Worm (Caenorhabditis elegans) whole organism, L1 larva: Measurements from ENCODE around the gene F56D6.14.

Experiments
- C04F5.9 ChIP-seq: sonication (generic microtip); optimal IDR thresholded peaks from 2 replicates; lab custom pipeline; 2016; ENCODE audit warnings: missing genetic modification characterization, missing compliant biosample characterization
- aly-2 ChIP-seq: fragments of 150-350 bp; optimal IDR thresholded peaks from 2 replicates; lab custom pipeline; 2014; ENCODE audit warnings: missing biosample characterization, missing genetic modification characterization
- ama-1 ChIP-seq: fragments of 150-350 bp; optimal IDR thresholded peaks from 2 replicates; lab custom pipeline; 2014
- blmp-1 ChIP-seq: fragments of 150-350 bp; optimal IDR thresholded peaks from 2 replicates; lab custom pipeline; 2014; ENCODE audit warnings: missing biosample characterization, missing genetic modification characterization
- ceh-63 ChIP-seq: fragments of 200-800 bp; sonication (Bioruptor generic); optimal IDR thresholded peaks from 2 replicates; lab custom pipeline; 2018; ENCODE audit warnings: mild to moderate bottlenecking, missing genetic modification characterization, missing compliant biosample characterization
- ceh-8 ChIP-seq: fragments of 200-800 bp; sonication (Bioruptor generic); optimal IDR thresholded peaks from 2 replicates; lab custom pipeline; 2018; ENCODE audit warnings: mild to moderate bottlenecking, missing genetic modification characterization, moderate library complexity, missing compliant biosample characterization
- ceh-88 ChIP-seq: fragments of 200-800 bp; sonication (Bioruptor generic); IDR thresholded peaks from 2 replicates; pipeline ENCODE4 v1.3.6; 2022; ENCODE audit warnings: missing genetic modification characterization, missing compliant biosample characterization
- ceh-90 ChIP-seq: sonication (generic microtip); optimal IDR thresholded peaks from 2 replicates; lab custom pipeline; 2016; ENCODE audit warnings: missing genetic modification characterization, missing compliant biosample characterization
- ces-1 ChIP-seq: fragments of 150-350 bp; optimal IDR thresholded peaks from 2 replicates; lab custom pipeline; 2014; ENCODE audit warnings: missing biosample characterization, missing genetic modification reagents, missing genetic modification characterization
- dpl-1 ChIP-seq, 3 experiments: fragments of 150-350 bp in 2 of 3; sonication (generic microtip) in 1 of 3; optimal IDR thresholded peaks; 2 replicates each; lab custom pipeline; 2014 to 2017; ENCODE audit warnings: missing biosample characterization in 3 of 3, missing genetic modification characterization in 3 of 3, missing genetic modification reagents in 3 of 3
- dsc-1 ChIP-seq: sonication (generic microtip); optimal IDR thresholded peaks from 2 replicates; lab custom pipeline; 2016; ENCODE audit warnings: mild to moderate bottlenecking, missing genetic modification characterization, missing compliant biosample characterization
- efl-1 ChIP-seq, 4 experiments: fragments of 150-350 bp; optimal IDR thresholded peaks in 3 of 4; peaks in 1 of 4; 1 replicate in 1 of 4; 2 replicates in 3 of 4; lab custom pipeline; 2014; ENCODE audit warnings: missing biosample characterization in 2 of 4, missing genetic modification characterization in 2 of 4, missing genetic modification reagents in 2 of 4
- efl-3 ChIP-seq: fragments of 200-800 bp; sonication (Bioruptor generic); optimal IDR thresholded peaks from 2 replicates; lab custom pipeline; 2018; ENCODE audit warnings: mild to moderate bottlenecking, missing genetic modification characterization, missing compliant biosample characterization
- egl-13 ChIP-seq: sonication (generic microtip); optimal IDR thresholded peaks from 2 replicates; lab custom pipeline; 2016; ENCODE audit warnings: missing genotype, missing genetic modification reagents, missing genetic modification characterization, missing compliant biosample characterization
- egl-27 ChIP-seq, 2 experiments: fragments of 150-350 bp in 1 of 2; sonication (generic microtip); optimal IDR thresholded peaks; 3 replicates each; lab custom pipeline; 2017 to 2018; ENCODE audit warnings: missing biosample characterization in 2 of 2, missing genetic modification characterization in 2 of 2, missing genetic modification reagents in 2 of 2
- elt-3 ChIP-seq, 6 experiments: fragments of 150-350 bp in 1 of 6; sonication (generic microtip); optimal IDR thresholded peaks; 2 replicates each; lab custom pipeline; 2017 to 2018; ENCODE audit warnings: missing biosample characterization in 6 of 6, missing genetic modification characterization in 6 of 6, inconsistent platforms in 1 of 6
- fkh-10 ChIP-seq: sonication (generic microtip); optimal IDR thresholded peaks from 2 replicates; lab custom pipeline; 2017; ENCODE audit warnings: missing biosample characterization, missing genetic modification reagents, missing genetic modification characterization
- fkh-8 ChIP-seq: sonication (generic microtip); optimal IDR thresholded peaks from 2 replicates; lab custom pipeline; 2016; ENCODE audit warnings: mild to moderate bottlenecking, missing genetic modification characterization, missing compliant biosample characterization
- fos-1 ChIP-seq: fragments of 150-350 bp; optimal IDR thresholded peaks from 2 replicates; lab custom pipeline; 2014; ENCODE audit warnings: missing biosample characterization, missing genetic modification characterization
- grh-1 ChIP-seq: fragments of 200-800 bp; sonication (Bioruptor generic); IDR thresholded peaks from 2 replicates; pipeline ENCODE4 v1.3.6; 2022; ENCODE audit warnings: missing genetic modification reagents, missing genetic modification characterization, missing compliant biosample characterization
- hlh-4 ChIP-seq: sonication (generic microtip); optimal IDR thresholded peaks from 2 replicates; lab custom pipeline; 2016; ENCODE audit warnings: mild to moderate bottlenecking, missing genetic modification characterization, missing compliant biosample characterization
- hpl-2 ChIP-seq: fragments of 150-350 bp; optimal IDR thresholded peaks from 2 replicates; lab custom pipeline; 2014; ENCODE audit warnings: missing biosample characterization, missing genetic modification reagents, missing genetic modification characterization
- irx-1 ChIP-seq: sonication (generic microtip); optimal IDR thresholded peaks from 2 replicates; lab custom pipeline; 2016; ENCODE audit warnings: missing genetic modification characterization, missing compliant biosample characterization
- isw-1 ChIP-seq: fragments of 200-800 bp; sonication (Bioruptor generic); IDR thresholded peaks from 2 replicates; pipeline ENCODE4 v1.3.6; 2022; ENCODE audit warnings: missing genetic modification characterization, missing compliant biosample characterization
- jun-1 ChIP-seq: fragments of 150-350 bp; optimal IDR thresholded peaks from 2 replicates; lab custom pipeline; 2014; ENCODE audit warnings: missing biosample characterization, missing genetic modification reagents, missing genetic modification characterization
- lin-13 ChIP-seq: fragments of 150-350 bp; optimal IDR thresholded peaks from 2 replicates; lab custom pipeline; 2014; ENCODE audit warnings: missing biosample characterization, missing genetic modification reagents, missing genetic modification characterization
- lin-14 ChIP-seq: fragments of 200-800 bp; sonication (Bioruptor generic); optimal IDR thresholded peaks from 2 replicates; lab custom pipeline; 2018; ENCODE audit warnings: mild to moderate bottlenecking, missing genetic modification characterization, moderate library complexity, missing compliant biosample characterization
- lin-15B ChIP-seq: fragments of 150-350 bp; sonication (generic microtip); optimal IDR thresholded peaks from 3 replicates; lab custom pipeline; 2014; ENCODE audit warnings: missing biosample characterization, missing genetic modification characterization
- lin-39 ChIP-seq: fragments of 150-350 bp; optimal IDR thresholded peaks from 2 replicates; lab custom pipeline; 2014; ENCODE audit warnings: missing biosample characterization, missing genetic modification reagents, missing genetic modification characterization
- lsy-2 ChIP-seq, 2 experiments: fragments of 150-350 bp; optimal IDR thresholded peaks; 2 replicates each; lab custom pipeline; 2014; ENCODE audit warnings: missing biosample characterization in 2 of 2, missing genetic modification characterization in 2 of 2
- mdl-1 ChIP-seq, 2 experiments: fragments of 150-350 bp; optimal IDR thresholded peaks; 2 replicates each; lab custom pipeline; 2014 to 2017; ENCODE audit warnings: missing biosample characterization in 2 of 2, missing genetic modification characterization in 2 of 2, inconsistent platforms in 1 of 2
- nhr-20 ChIP-seq: sonication (generic microtip); optimal IDR thresholded peaks from 2 replicates; lab custom pipeline; 2016; ENCODE audit warnings: mild to moderate bottlenecking, missing genetic modification characterization, missing compliant biosample characterization
- nhr-237 ChIP-seq: fragments of 150-350 bp; optimal IDR thresholded peaks from 2 replicates; lab custom pipeline; 2014; ENCODE audit warnings: missing biosample characterization, missing genetic modification characterization
- nhr-47 ChIP-seq: sonication (generic microtip); optimal IDR thresholded peaks from 2 replicates; lab custom pipeline; 2016; ENCODE audit warnings: mild to moderate bottlenecking, missing genetic modification characterization, moderate library complexity, missing compliant biosample characterization
- nhr-71 ChIP-seq: sonication (generic microtip); optimal IDR thresholded peaks from 2 replicates; lab custom pipeline; 2016; ENCODE audit warnings: mild to moderate bottlenecking, missing genetic modification characterization, moderate library complexity, missing compliant biosample characterization
- nhr-77 ChIP-seq: fragments of 150-350 bp; optimal IDR thresholded peaks from 2 replicates; lab custom pipeline; 2014; ENCODE audit warnings: missing biosample characterization, missing genetic modification characterization
- nhr-85 ChIP-seq: sonication (generic microtip); peaks from one replicate; lab custom pipeline; 2016; ENCODE audit warnings: missing genetic modification characterization, inconsistent platforms, missing compliant biosample characterization
- nhr-90 ChIP-seq: sonication (generic microtip); optimal IDR thresholded peaks from 2 replicates; lab custom pipeline; 2016; ENCODE audit warnings: mild to moderate bottlenecking, missing genetic modification characterization, missing compliant biosample characterization; ENCODE audit not compliant: poor library complexity
- pag-3 ChIP-seq: sonication (generic microtip); optimal IDR thresholded peaks from 2 replicates; lab custom pipeline; 2017; ENCODE audit warnings: missing genetic modification characterization, mild to moderate bottlenecking, missing compliant biosample characterization, antibody characterized with exemption, borderline replicate concordance; ENCODE audit not compliant: insufficient read depth
- pax-3 ChIP-seq: fragments of 200-800 bp; sonication (Bioruptor generic); optimal IDR thresholded peaks from 2 replicates; lab custom pipeline; 2018; ENCODE audit warnings: mild to moderate bottlenecking, missing genetic modification characterization, moderate library complexity, missing compliant biosample characterization
- rnt-1 ChIP-seq: sonication (generic microtip); optimal IDR thresholded peaks from 2 replicates; lab custom pipeline; 2016; ENCODE audit warnings: mild to moderate bottlenecking, missing genetic modification characterization, moderate library complexity, missing compliant biosample characterization
- snpc-4 ChIP-seq: fragments of 150-350 bp; optimal IDR thresholded peaks from 2 replicates; lab custom pipeline; 2014; ENCODE audit warnings: missing biosample characterization, missing genetic modification characterization
- swsn-7 ChIP-seq: sonication (generic microtip); optimal IDR thresholded peaks from 2 replicates; lab custom pipeline; 2016; ENCODE audit warnings: missing genetic modification characterization, missing compliant biosample characterization
- tbx-2 ChIP-seq: sonication (generic microtip); optimal IDR thresholded peaks from 2 replicates; lab custom pipeline; 2016; ENCODE audit warnings: missing genetic modification characterization, missing compliant biosample characterization
- tlp-1 ChIP-seq: fragments of 150-350 bp; optimal IDR thresholded peaks from 2 replicates; lab custom pipeline; 2014; ENCODE audit warnings: missing biosample characterization, missing genetic modification characterization
- unc-30 ChIP-seq: sonication (generic microtip); optimal IDR thresholded peaks from 2 replicates; lab custom pipeline; 2017; ENCODE audit warnings: missing biosample characterization, missing genetic modification characterization
- unc-62 ChIP-seq: fragments of 150-350 bp; optimal IDR thresholded peaks from 2 replicates; lab custom pipeline; 2014; ENCODE audit warnings: missing biosample characterization, missing genetic modification reagents, missing genetic modification characterization
- unc-86 ChIP-seq: sonication (generic microtip); optimal IDR thresholded peaks from 2 replicates; lab custom pipeline; 2016; ENCODE audit warnings: missing genetic modification characterization, missing compliant biosample characterization
- unc-98 ChIP-seq: fragments of 200-800 bp; sonication (Bioruptor generic); IDR thresholded peaks from 2 replicates; pipeline ENCODE4 v1.3.6; 2022; ENCODE audit warnings: missing genetic modification characterization, missing compliant biosample characterization
- xbp-1 ChIP-seq: sonication (generic microtip); optimal IDR thresholded peaks from 2 replicates; lab custom pipeline; 2016; ENCODE audit warnings: missing genetic modification characterization, missing compliant biosample characterization
- zag-1 ChIP-seq: fragments of 150-350 bp; optimal IDR thresholded peaks from 2 replicates; lab custom pipeline; 2014; ENCODE audit warnings: missing biosample characterization, missing genetic modification characterization
- zip-4 ChIP-seq: fragments of 200-800 bp; sonication (Bioruptor generic); optimal IDR thresholded peaks from 2 replicates; lab custom pipeline; 2018; ENCODE audit warnings: mild to moderate bottlenecking, missing genetic modification characterization, moderate library complexity, missing compliant biosample characterization
- ztf-4 ChIP-seq: fragments of 150-350 bp; optimal IDR thresholded peaks from 2 replicates; lab custom pipeline; 2014; ENCODE audit warnings: missing biosample characterization, missing genetic modification characterization

Gene F56D6.14

ce11 chrIV:3874417-3874816 lies 43.1 kb upstream of the F56D6.14 start (continued):
- TF ChIP-seq xbp-1 (tag; lab: Kevin White, UChicago) = no peak
- TF ChIP-seq rnt-1 = peak; percentile 14
- peak in 1 of 2 experiments; percentile 39 for TF ChIP-seq lsy-2 (tag; optimal IDR thresholded peaks at IDR 0.05; lab: Kevin White, UChicago)
- no peak for TF ChIP-seq efl-3 (GFP tag; lab: Kevin White, UChicago)
- TF ChIP-seq lin-39 (tag; lab: Kevin White, UChicago) = no peak
- TF ChIP-seq unc-30 (tag; lab: Kevin White, UChicago) = no peak
- TF ChIP-seq ceh-63 (GFP tag; lab: Kevin White, UChicago) = no peak
- no peak for TF ChIP-seq ces-1
- TF ChIP-seq fkh-10 (GFP tag; lab: Kevin White, UChicago) = no peak
- no peak for TF ChIP-seq C04F5.9 (tag; lab: Kevin White, UChicago)
- no peak for TF ChIP-seq dsc-1
- no peak for TF ChIP-seq ztf-4
- no peak for TF ChIP-seq unc-86 (tag; lab: Kevin White, UChicago)
- no peak for TF ChIP-seq pax-3
- TF ChIP-seq zag-1 = no peak
- no peak for TF ChIP-seq nhr-77 (tag; lab: Kevin White, UChicago)
- no peak for TF ChIP-seq tlp-1 (tag; lab: Kevin White, UChicago)
- peak in 2 of 6 experiments; percentile 0 to 10 for TF ChIP-seq elt-3 (tag; optimal IDR thresholded peaks at IDR 0.05; lab: Kevin White, UChicago)
- TF ChIP-seq irx-1 (tag; lab: Kevin White, UChicago) = no peak
- no peak for TF ChIP-seq nhr-237 (tag; lab: Kevin White, UChicago)
- no peak for TF ChIP-seq ceh-90
- TF ChIP-seq efl-1 (optimal IDR thresholded peaks at IDR 0.05; lab: Kevin White, UChicago) = peak; percentile 34 to 46
- TF ChIP-seq efl-1 (GFP tag; optimal IDR thresholded peaks at IDR 0.05 in 1 of 2; lab: Kevin White, UChicago) = peak in 1 of 2 experiments; percentile 17
- peak; percentile 49 for TF ChIP-seq aly-2 (tag; lab: Kevin White, UChicago)
- TF ChIP-seq egl-13 (tag; lab: Kevin White, UChicago) = no peak
- no peak for TF ChIP-seq hlh-4 (tag; lab: Kevin White, UChicago)
- TF ChIP-seq lin-13 (GFP tag; lab: Kevin White, UChicago) = no peak
- no peak for TF ChIP-seq unc-62 (GFP tag; lab: Kevin White, UChicago)
- TF ChIP-seq unc-98 = no peak
- peak; percentile 8 for TF ChIP-seq zip-4 (GFP tag; lab: Kevin White, UChicago)
- TF ChIP-seq fos-1 (tag; lab: Kevin White, UChicago) = no peak
- no peak for TF ChIP-seq ceh-88 (GFP tag; lab: Robert Waterston, UW)
- TF ChIP-seq fkh-8 = peak; percentile 60
- no peak for TF ChIP-seq jun-1 (tag; lab: Kevin White, UChicago)
- peak; percentile 50 for TF ChIP-seq nhr-71 (tag; lab: Kevin White, UChicago)
- peak; percentile 68 for TF ChIP-seq ama-1 (lab: Kevin White, UChicago)
- peak; percentile 10 for TF ChIP-seq swsn-7 (tag; lab: Kevin White, UChicago)
- TF ChIP-seq mdl-1 (tag; optimal IDR thresholded peaks at IDR 0.05; lab: Kevin White, UChicago) = no peak
- no peak for TF ChIP-seq snpc-4 (tag; lab: Kevin White, UChicago)
- TF ChIP-seq lin-15B = peak; percentile 9
- TF ChIP-seq blmp-1 (tag; lab: Kevin White, UChicago) = peak; percentile 31
- TF ChIP-seq nhr-85 (tag; lab: Kevin White, UChicago) = peak; percentile 56
- TF ChIP-seq lin-14 (GFP tag; lab: Kevin White, UChicago) = peak; percentile 77
- TF ChIP-seq hpl-2 (GFP tag; lab: Kevin White, UChicago) = no peak
- TF ChIP-seq isw-1 (GFP tag; lab: Robert Waterston, UW) = no peak
- peak; percentile 8 for TF ChIP-seq nhr-90 (tag; lab: Kevin White, UChicago)
- TF ChIP-seq nhr-47 (tag; lab: Kevin White, UChicago) = peak; percentile 22
- no peak for TF ChIP-seq ceh-8
- TF ChIP-seq grh-1 (GFP tag; lab: Robert Waterston, UW) = no peak
- no peak for TF ChIP-seq pag-3
- TF ChIP-seq dpl-1 (GFP tag; optimal IDR thresholded peaks at IDR 0.05; lab: Kevin White, UChicago) = peak; percentile 2 to 17 (median 15)
- no peak for TF ChIP-seq egl-27 (tag; optimal IDR thresholded peaks at IDR 0.05; lab: Kevin White, UChicago)
- TF ChIP-seq tbx-2 (tag; lab: Kevin White, UChicago) = no peak
- TF ChIP-seq nhr-20 = peak; percentile 41
